Fruit fly (Drosophila melanogaster): Measurements from ENCODE around the gene CG10336.

CG10336 gene

DNA sequence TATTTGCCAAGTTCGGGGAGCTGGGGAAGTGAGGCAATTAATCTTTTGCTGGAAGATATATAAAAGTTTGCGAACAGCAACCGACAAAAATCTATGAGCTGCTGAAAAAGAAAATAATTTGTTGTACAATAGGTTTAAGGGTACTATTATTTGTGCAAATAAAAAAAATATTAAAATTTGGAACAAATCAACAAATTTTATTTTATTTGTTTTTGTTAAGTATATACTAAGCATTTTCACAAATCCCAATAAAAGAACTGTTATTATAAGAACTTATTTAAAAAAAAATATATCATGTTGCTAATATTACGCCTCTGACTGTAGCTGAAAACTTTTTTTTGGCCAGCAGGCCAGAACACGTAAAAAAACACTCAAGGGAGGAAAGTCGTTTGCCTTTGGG lies 31.2 kb upstream of the CG10336 start (continued):
- TF ChIP-seq CoRest (tag; optimal IDR thresholded peaks at IDR 0.05) (peak; percentile 57), ab (GFP tag; optimal IDR thresholded peaks at IDR 0.05) (no peak), ci (GFP tag; IDR thresholded peaks at IDR 0.05) (no peak), CG12744 (GFP tag; optimal IDR thresholded peaks at IDR 0.05) (no peak), CG2120 (GFP tag; optimal IDR thresholded peaks at IDR 0.05) (peak; percentile 28), CG31224 (GFP tag; IDR thresholded peaks at IDR 0.05) (no peak), cwo (GFP tag; optimal IDR thresholded peaks at IDR 0.05) (peak; percentile 35), CG34422 (GFP tag; IDR thresholded peaks at IDR 0.05) (no peak), CG13894 (tag; optimal IDR thresholded peaks at IDR 0.05) (peak; percentile 1), CG7963 (GFP tag; IDR thresholded peaks at IDR 0.05; ENCODE audit: partially characterized antibody) (no peak), caup (GFP tag; optimal IDR thresholded peaks at IDR 0.05; ENCODE audit: severe bottlenecking) (peak; percentile 18), Adf1 (GFP tag; IDR thresholded peaks at IDR 0.05) (no peak), CG11504 (tag; optimal IDR thresholded peaks at IDR 0.05) (peak; percentile 72), phol (tag; optimal IDR thresholded peaks at IDR 0.05) (peak; percentile 1), CG2678 (tag; optimal IDR thresholded peaks at IDR 0.05) (peak; percentile 72), CG9215 (GFP tag; IDR thresholded peaks at IDR 0.05) (0 out of 2 replicates have a peak, but pooled peaks have one; percentile 21), CG7839 (tag; optimal IDR thresholded peaks at IDR 0.05) (peak; percentile 64), lov (optimal IDR thresholded peaks at IDR 0.05) (no peak), lov (GFP tag; IDR thresholded peaks at IDR 0.05) (no peak), CG12236 (GFP tag; optimal IDR thresholded peaks at IDR 0.05) (no peak), sens (GFP tag) (peak; percentile 54), bsh (GFP tag; optimal IDR thresholded peaks at IDR 0.05) (no peak), so (GFP tag; IDR thresholded peaks at IDR 0.05) (no peak), NFAT (GFP tag; IDR thresholded peaks at IDR 0.05) (no peak), bcd (GFP tag; optimal IDR thresholded peaks at IDR 0.05) (peak; percentile 12), CHES-1-like (GFP tag; optimal IDR thresholded peaks at IDR 0.05) (no peak), CG18262 (tag; optimal IDR thresholded peaks at IDR 0.05) (peak; percentile 26), Stat92E (GFP tag; optimal IDR thresholded peaks at IDR 0.05) (no peak), CG11695 (GFP tag; IDR thresholded peaks at IDR 0.05) (peak; percentile 59; the same call in 2 of the 3 replicates), CG2199 (GFP tag; IDR thresholded peaks at IDR 0.05) (no peak), CG15269 (tag; optimal IDR thresholded peaks at IDR 0.05) (peak; percentile 47), tx (GFP tag; optimal IDR thresholded peaks at IDR 0.05) (no peak), Meics (GFP tag; optimal IDR thresholded peaks at IDR 0.05) (peak; percentile 67), Ada2b (GFP tag; IDR thresholded peaks at IDR 0.05) (peak; percentile 51; the same call in 1 of the 2 replicates), BtbVII (GFP tag; optimal IDR thresholded peaks at IDR 0.05) (peak; percentile 8), Fer3 (tag; optimal IDR thresholded peaks at IDR 0.05) (peak; percentile 14), Hmr (GFP tag; optimal IDR thresholded peaks at IDR 0.05) (peak; percentile 23), CG6683 (GFP tag; optimal IDR thresholded peaks at IDR 0.05) (peak; percentile 9), otp (GFP tag; IDR thresholded peaks at IDR 0.05) (no peak), CG11456 (GFP tag; IDR thresholded peaks at IDR 0.05) (no peak), sisA (GFP tag; IDR thresholded peaks at IDR 0.05) (no peak), Hr51 (GFP tag; optimal IDR thresholded peaks at IDR 0.05) (peak in 1 of 2 experiments; percentile 52), CG7556 (GFP tag; optimal IDR thresholded peaks at IDR 0.05) (peak; percentile 52), pan (optimal IDR thresholded peaks at IDR 0.05) (no peak), pan (GFP tag; optimal IDR thresholded peaks at IDR 0.05 in 1 of 2, IDR thresholded peaks at IDR 0.05 in 1 of 2) (peak in 1 of 2 experiments; percentile 40), HLH3B (GFP tag; IDR thresholded peaks at IDR 0.05) (no peak), rib (GFP tag; IDR thresholded peaks at IDR 0.05) (no peak), CG6813 (GFP tag; optimal IDR thresholded peaks at IDR 0.05) (peak; percentile 28), Vsx1 (GFP tag; optimal IDR thresholded peaks at IDR 0.05) (no peak), CTCF (GFP tag; optimal IDR thresholded peaks at IDR 0.05) (no peak), fd96Cb (tag; optimal IDR thresholded peaks at IDR 0.05) (peak; percentile 21)
